Fruit fly (Drosophila melanogaster) whole organism, embryonic: ENCODE results near the gene CG6695.
A peak's percentile ranks its signal among the peaks of the same experiment; 100 is the strongest.

ENCODE experiments used
- Antp ChIP-seq: fragments of 200-800 bp; sonication (Bioruptor generic); optimal IDR thresholded peaks from 3 replicates; lab custom pipeline; 2016; ENCODE audit warnings: missing biosample characterization, missing genetic modification characterization
- Atf6 ChIP-seq: fragments of 200-800 bp; sonication (Bioruptor generic); IDR thresholded peaks from 2 replicates; pipeline ENCODE4 v1.3.6; 2022; ENCODE audit warnings: missing biosample characterization, missing genetic modification characterization
- CG10267 ChIP-seq: fragments of 200-800 bp; sonication (Bioruptor generic); optimal IDR thresholded peaks from 2 replicates; lab custom pipeline; 2018; ENCODE audit warnings: missing biosample characterization, mild to moderate bottlenecking, missing genetic modification characterization, moderate library complexity
- CG11247 ChIP-seq: fragments of 200-800 bp; sonication (Bioruptor generic); IDR thresholded peaks from 2 replicates; pipeline ENCODE4 v1.3.6; 2022; ENCODE audit warnings: missing biosample characterization, missing genetic modification characterization
- CG11696 ChIP-seq: fragments of 200-800 bp; sonication (Bioruptor generic); IDR thresholded peaks from 2 replicates; pipeline ENCODE4 v1.3.6; 2022; ENCODE audit warnings: missing biosample characterization, missing genetic modification characterization
- CG12391 ChIP-seq: fragments of 200-800 bp; sonication (Bioruptor generic); optimal IDR thresholded peaks from 3 replicates; lab custom pipeline; 2018; ENCODE audit warnings: missing biosample characterization, mild to moderate bottlenecking, missing genetic modification characterization, moderate library complexity
- CG1602 ChIP-seq: fragments of 200-800 bp; sonication (Bioruptor generic); optimal IDR thresholded peaks from 3 replicates; lab custom pipeline; 2016; ENCODE audit warnings: missing biosample characterization, missing genetic modification characterization
- CG1647 ChIP-seq: fragments of 200-800 bp; sonication (Bioruptor generic); optimal IDR thresholded peaks from 3 replicates; lab custom pipeline; 2016; ENCODE audit warnings: missing biosample characterization, missing genetic modification characterization
- CG16813 ChIP-seq: fragments of 200-800 bp; sonication (Bioruptor generic); IDR thresholded peaks from 3 replicates; pipeline ENCODE4 v1.3.6; 2022; ENCODE audit warnings: missing biosample characterization, missing genetic modification characterization; ENCODE audit not compliant: partially characterized antibody
- CG16863 ChIP-seq: fragments of 200-800 bp; sonication (Bioruptor generic); optimal IDR thresholded peaks from 3 replicates; lab custom pipeline; 2016; ENCODE audit warnings: missing biosample characterization, missing genetic modification characterization
- CG18619 ChIP-seq: fragments of 200-800 bp; sonication (Bioruptor generic); optimal IDR thresholded peaks from 3 replicates; lab custom pipeline; 2017; ENCODE audit warnings: missing biosample characterization, mild to moderate bottlenecking, missing genetic modification characterization
- CG34224 ChIP-seq: fragments of 200-800 bp; sonication (Bioruptor generic); IDR thresholded peaks from 3 replicates; pipeline ENCODE4 v1.3.6; 2022; ENCODE audit warnings: missing biosample characterization, missing genetic modification characterization; ENCODE audit not compliant: partially characterized antibody
- CG3847 ChIP-seq: fragments of 200-800 bp; sonication (Bioruptor generic); IDR thresholded peaks from 2 replicates; pipeline ENCODE4 v1.3.6; 2022; ENCODE audit warnings: missing biosample characterization, missing genetic modification characterization
- CG8359 ChIP-seq: fragments of 200-800 bp; sonication (Bioruptor generic); optimal IDR thresholded peaks from 2 replicates; lab custom pipeline; 2017; ENCODE audit warnings: missing biosample characterization, mild to moderate bottlenecking, missing genetic modification characterization, borderline replicate concordance
- CG9797 ChIP-seq: fragments of 200-800 bp; sonication (Bioruptor generic); optimal IDR thresholded peaks from 3 replicates; lab custom pipeline; 2018; ENCODE audit warnings: missing biosample characterization, mild to moderate bottlenecking, missing genetic modification characterization
- CHES-1-like ChIP-seq: fragments of 200-800 bp; sonication (Bioruptor generic); optimal IDR thresholded peaks from 2 replicates; lab custom pipeline; 2016; ENCODE audit warnings: missing biosample characterization, missing genetic modification characterization
- ERR ChIP-seq: fragments of 200-800 bp; sonication (Bioruptor generic); optimal IDR thresholded peaks from 2 replicates; lab custom pipeline; 2016; ENCODE audit warnings: missing biosample characterization, missing genetic modification characterization
- Fer3 ChIP-seq: fragments of 200-800 bp; sonication (Bioruptor generic); optimal IDR thresholded peaks from 2 replicates; lab custom pipeline; 2018; ENCODE audit warnings: missing biosample characterization, mild to moderate bottlenecking, missing genetic modification characterization, moderate library complexity
- H2.0 ChIP-seq: fragments of 200-800 bp; sonication (Bioruptor generic); IDR thresholded peaks from 2 replicates; pipeline ENCODE4 v1.3.6; 2022; ENCODE audit warnings: missing biosample characterization, missing genetic modification characterization
- Hey ChIP-seq: fragments of 200-800 bp; sonication (Bioruptor generic); optimal IDR thresholded peaks from 3 replicates; lab custom pipeline; 2018; ENCODE audit warnings: missing biosample characterization, mild to moderate bottlenecking, missing genetic modification characterization
- HmgZ ChIP-seq: fragments of 200-800 bp; sonication (Bioruptor generic); optimal IDR thresholded peaks from 2 replicates; lab custom pipeline; 2018; ENCODE audit warnings: missing biosample characterization, mild to moderate bottlenecking, missing genetic modification characterization
- Kr ChIP-seq: fragments of 200-800 bp; sonication (Bioruptor generic); optimal IDR thresholded peaks from 2 replicates; lab custom pipeline; 2017; ENCODE audit warnings: missing biosample characterization, mild to moderate bottlenecking, missing genetic modification characterization
- Lpt ChIP-seq: fragments of >200 bp; optimal IDR thresholded peaks from 2 replicates; lab custom pipeline; 2018; ENCODE audit warnings: missing biosample characterization, missing genetic modification characterization
- Max ChIP-seq: fragments of 200-800 bp; sonication (Bioruptor generic); optimal IDR thresholded peaks from 2 replicates; lab custom pipeline; 2016; ENCODE audit warnings: missing biosample characterization, mild to moderate bottlenecking, missing genetic modification characterization
- Neu2 ChIP-seq: fragments of 200-800 bp; sonication (Bioruptor generic); optimal IDR thresholded peaks from 3 replicates; lab custom pipeline; 2016; ENCODE audit warnings: missing biosample characterization, missing genetic modification characterization, borderline replicate concordance
- Sox100B ChIP-seq: fragments of 200-800 bp; sonication (Bioruptor generic); optimal IDR thresholded peaks from 3 replicates; lab custom pipeline; 2018; ENCODE audit warnings: missing biosample characterization, mild to moderate bottlenecking, missing genetic modification characterization
- Taf1 ChIP-seq: fragments of 200-800 bp; sonication (Bioruptor generic); IDR thresholded peaks from 2 replicates; pipeline ENCODE4 v1.3.6; 2022; ENCODE audit warnings: missing biosample characterization, missing genetic modification characterization
- Trl ChIP-seq, 3 experiments: fragments of >200 bp in 2 of 3; fragments of 200-800 bp in 1 of 3; sonication (Bioruptor generic) in 1 of 3; optimal IDR thresholded peaks; 2 replicates in 1 of 3; 3 replicates in 2 of 3; lab custom pipeline; 2016 to 2017; ENCODE audit warnings: missing biosample characterization in 1 of 3, missing genetic modification characterization in 1 of 3
- Xrp1 ChIP-seq: fragments of 200-800 bp; sonication (Bioruptor generic); IDR thresholded peaks from 2 replicates; pipeline ENCODE4 v1.3.6; 2022; ENCODE audit warnings: missing biosample characterization, missing genetic modification characterization
- ac ChIP-seq: fragments of 200-800 bp; sonication (Bioruptor generic); optimal IDR thresholded peaks from 3 replicates; lab custom pipeline; 2017; ENCODE audit warnings: missing biosample characterization, mild to moderate bottlenecking, missing genetic modification characterization
- bab2 ChIP-seq: fragments of 200-800 bp; sonication (Bioruptor generic); optimal IDR thresholded peaks from 2 replicates; lab custom pipeline; 2016; ENCODE audit warnings: missing biosample characterization, missing genetic modification characterization
- bbx ChIP-seq: fragments of 200-800 bp; sonication (Bioruptor generic); IDR thresholded peaks from 2 replicates; pipeline ENCODE4 v1.3.6; 2022; ENCODE audit warnings: missing biosample characterization, missing genetic modification characterization; ENCODE audit not compliant: partially characterized antibody
- caup ChIP-seq: fragments of 200-800 bp; sonication (Bioruptor generic); optimal IDR thresholded peaks from 3 replicates; lab custom pipeline; 2017; ENCODE audit warnings: missing biosample characterization, mild to moderate bottlenecking, missing genetic modification characterization, moderate library complexity; ENCODE audit not compliant: severe bottlenecking
- eyg ChIP-seq: fragments of 200-800 bp; sonication (Bioruptor generic); optimal IDR thresholded peaks from 3 replicates; lab custom pipeline; 2016; ENCODE audit warnings: missing biosample characterization, missing genetic modification characterization
- gce ChIP-seq: fragments of 200-800 bp; sonication (Bioruptor generic); IDR thresholded peaks from 3 replicates; pipeline ENCODE4 v1.3.6; 2022; ENCODE audit warnings: missing biosample characterization, missing genetic modification characterization
- gsb ChIP-seq: fragments of 200-800 bp; sonication (Bioruptor generic); IDR thresholded peaks from 2 replicates; pipeline ENCODE4 v1.3.6; 2022; ENCODE audit warnings: missing biosample characterization, missing genetic modification characterization
- her ChIP-seq: fragments of 200-800 bp; sonication (Bioruptor generic); optimal IDR thresholded peaks from 2 replicates; lab custom pipeline; 2016; ENCODE audit warnings: missing biosample characterization, missing genetic modification characterization
- kay ChIP-seq: fragments of 200-800 bp; sonication (Bioruptor generic); optimal IDR thresholded peaks from 2 replicates; lab custom pipeline; 2016; ENCODE audit warnings: missing biosample characterization, missing genetic modification characterization
- knrl ChIP-seq: fragments of 200-800 bp; sonication (Bioruptor generic); IDR thresholded peaks from 3 replicates; pipeline ENCODE4 v1.3.6; 2022; ENCODE audit warnings: missing biosample characterization, missing genetic modification characterization; ENCODE audit not compliant: partially characterized antibody
- lilli ChIP-seq: fragments of 200-800 bp; sonication (Bioruptor generic); optimal IDR thresholded peaks from 3 replicates; lab custom pipeline; 2016; ENCODE audit warnings: missing biosample characterization, missing genetic modification characterization
- maf-S ChIP-seq: fragments of 200-800 bp; sonication (Bioruptor generic); optimal IDR thresholded peaks from 2 replicates; lab custom pipeline; 2016; ENCODE audit warnings: missing biosample characterization, missing genetic modification characterization
- nmo ChIP-seq: fragments of 200-800 bp; sonication (Bioruptor generic); optimal IDR thresholded peaks from 2 replicates; lab custom pipeline; 2018; ENCODE audit warnings: missing biosample characterization, mild to moderate bottlenecking, missing genetic modification characterization, moderate library complexity
- p53 ChIP-seq: fragments of 200-800 bp; sonication (Bioruptor generic); optimal IDR thresholded peaks from 2 replicates; lab custom pipeline; 2016; ENCODE audit warnings: missing biosample characterization, missing genetic modification characterization
- peb ChIP-seq: fragments of 200-800 bp; sonication (Bioruptor generic); IDR thresholded peaks from 2 replicates; pipeline ENCODE4 v1.3.6; 2022; ENCODE audit warnings: missing biosample characterization, missing genetic modification characterization
- pho ChIP-seq: fragments of 200-800 bp; sonication (Bioruptor generic); optimal IDR thresholded peaks from 2 replicates; lab custom pipeline; 2016; ENCODE audit warnings: missing biosample characterization, missing genetic modification characterization
- shn ChIP-seq: fragments of 200-800 bp; sonication (Bioruptor generic); optimal IDR thresholded peaks from 3 replicates; lab custom pipeline; 2016; ENCODE audit warnings: missing biosample characterization, missing genetic modification characterization
- ssp ChIP-seq: fragments of 200-800 bp; sonication (Bioruptor generic); IDR thresholded peaks from 2 replicates; pipeline ENCODE4 v1.3.6; 2022; ENCODE audit warnings: missing biosample characterization, missing genetic modification characterization
- vnd ChIP-seq: fragments of 200-800 bp; sonication (Bioruptor generic); IDR thresholded peaks from 3 replicates; pipeline ENCODE4 v1.3.6; 2022; ENCODE audit warnings: missing biosample characterization, missing genetic modification characterization; ENCODE audit not compliant: partially characterized antibody
- wek ChIP-seq: fragments of 200-800 bp; sonication (Bioruptor generic); optimal IDR thresholded peaks from 3 replicates; lab custom pipeline; 2018; ENCODE audit warnings: missing biosample characterization, mild to moderate bottlenecking, missing genetic modification characterization, moderate library complexity

The CG6695 gene

dm6 chr3R:24654770-24655322 lies at the start of gene CG6695, which contains the start of gene CG31125 (continued):
- no peak for TF ChIP-seq peb
- peak; percentile 80; the same call in 2 of the 3 replicates for TF ChIP-seq CG34224 (GFP tag; lab: Robert Waterston, UW)
- TF ChIP-seq ERR (GFP tag; lab: Kevin White, UChicago), result peak; percentile 5
- no peak for TF ChIP-seq ac
- peak; percentile 53 for TF ChIP-seq ssp (GFP tag; lab: Robert Waterston, UW)
- TF ChIP-seq Kr, result no peak
- TF ChIP-seq bbx (GFP tag; lab: Robert Waterston, UW), result peak; percentile 68
- peak; percentile 62 for TF ChIP-seq bab2 (GFP tag; lab: Kevin White, UChicago)
- no peak for TF ChIP-seq Sox100B (GFP tag; lab: Kevin White, UChicago)
- no peak for TF ChIP-seq gsb
- peak; percentile 48 for TF ChIP-seq CG16863
- no peak for TF ChIP-seq Trl (optimal IDR thresholded peaks at IDR 0.05; lab: Kevin White, UChicago)
- TF ChIP-seq Trl (GFP tag; optimal IDR thresholded peaks at IDR 0.05; lab: Kevin White, UChicago), result peak; percentile 67
- TF ChIP-seq Neu2 (GFP tag; lab: Kevin White, UChicago), result peak; percentile 79
- TF ChIP-seq CG8359 (GFP tag; lab: Kevin White, UChicago), result no peak
- TF ChIP-seq knrl, result peak; percentile 85
- TF ChIP-seq caup, result peak; percentile 27
- no peak for TF ChIP-seq Hey (tag; lab: Kevin White, UChicago)
- peak; percentile 73 for TF ChIP-seq vnd (GFP tag; lab: Robert Waterston, UW)
- peak; percentile 82 for TF ChIP-seq lilli
- peak; percentile 67 for TF ChIP-seq Antp (GFP tag; lab: Kevin White, UChicago)
- TF ChIP-seq CG12391 (tag; lab: Kevin White, UChicago), result peak; percentile 64
- TF ChIP-seq gce (GFP tag; lab: Robert Waterston, UW), result no peak
- peak; percentile 33; the same call in 1 of the 2 replicates for TF ChIP-seq Xrp1 (GFP tag; lab: Robert Waterston, UW)
- peak; percentile 35 for TF ChIP-seq CG18619 (GFP tag; lab: Kevin White, UChicago)
- TF ChIP-seq maf-S (GFP tag; lab: Kevin White, UChicago), result peak; percentile 64
- TF ChIP-seq her (GFP tag; lab: Kevin White, UChicago), result peak; percentile 53
- peak; percentile 81 for TF ChIP-seq CHES-1-like (GFP tag; lab: Kevin White, UChicago)
- peak; percentile 49 for TF ChIP-seq eyg
- peak; percentile 88 for TF ChIP-seq CG16813
- TF ChIP-seq p53 (GFP tag; lab: Kevin White, UChicago), result peak; percentile 52
- TF ChIP-seq pho (GFP tag; lab: Kevin White, UChicago), result peak; percentile 70
- TF ChIP-seq CG1647 (GFP tag; lab: Kevin White, UChicago), result peak; percentile 31
- peak; percentile 40 for TF ChIP-seq Max (GFP tag; lab: Kevin White, UChicago)
- TF ChIP-seq nmo, result peak; percentile 80
- peak; percentile 41 for TF ChIP-seq CG1602 (GFP tag; lab: Kevin White, UChicago)
- peak; percentile 20; the same call in 1 of the 2 replicates for TF ChIP-seq H2.0 (GFP tag; lab: Robert Waterston, UW)
- no peak for TF ChIP-seq Fer3
- TF ChIP-seq CG9797, result peak; percentile 93
- peak; percentile 65 for TF ChIP-seq HmgZ
- peak; percentile 56 for TF ChIP-seq CG3847 (GFP tag; lab: Robert Waterston, UW)
- no peak for TF ChIP-seq Lpt (GFP tag; lab: Kevin White, UChicago)
- peak; percentile 97 for TF ChIP-seq wek (GFP tag; lab: Kevin White, UChicago)
- TF ChIP-seq CG10267 (tag; lab: Kevin White, UChicago), result peak; percentile 54
- TF ChIP-seq Taf1, result no peak
- peak; percentile 7 for TF ChIP-seq kay (GFP tag; lab: Kevin White, UChicago)
- TF ChIP-seq CG11696 (GFP tag; lab: Robert Waterston, UW), result no peak
- TF ChIP-seq Atf6 (GFP tag; lab: Robert Waterston, UW), result peak; percentile 40; the same call in 1 of the 2 replicates
- peak; percentile 74 for TF ChIP-seq shn (GFP tag; lab: Kevin White, UChicago)
- TF ChIP-seq CG11247 (GFP tag; lab: Robert Waterston, UW), result 0 out of 2 replicates have a peak, but pooled peaks have one; percentile 23
